Fruit fly (Drosophila melanogaster) whole organism, wandering third instar larva: ENCODE data around the gene Sgs8.

Experiments
- N ChIP-seq: fragments of >200 bp; optimal IDR thresholded peaks from 2 replicates; lab custom pipeline; 2018; ENCODE audit warnings: missing biosample characterization, missing external identifiers, missing genetic modification characterization
- h ChIP-seq: fragments of 200-800 bp; sonication (Bioruptor generic); optimal IDR thresholded peaks from 3 replicates; lab custom pipeline; 2016; ENCODE audit warnings: missing biosample characterization, mild to moderate bottlenecking, missing genetic modification characterization

- TF ChIP-seq h (GFP tag; lab: Kevin White, UChicago) (no peak), N (GFP tag; lab: Kevin White, UChicago) (no peak)
These were observed 18.7 kb downstream of the Sgs8 start for dm6 chr3L:11490539-11490938.
